Worm (Caenorhabditis elegans): ENCODE measurements around the gene hlh-8.

The hlh-8 gene

ce11 chrX:8083919-8084318, 32.3 kb upstream of the hlh-8 start, which contains the start of gene K07E3.4 (continued):
- TF ChIP-seq R02D3.7 (tag; optimal IDR thresholded peaks at IDR 0.05) (no peak), snpc-1.2 (GFP tag; IDR thresholded peaks at IDR 0.05) (no peak), egl-27 (tag; optimal IDR thresholded peaks at IDR 0.05) (no peak), zfp-3 (GFP tag; conservative IDR thresholded peaks at IDR 0.05) (no peak; the same call in 1 of the 2 replicates), hmg-1.1 (GFP tag; IDR thresholded peaks at IDR 0.05) (no peak), mes-2 (tag; optimal IDR thresholded peaks at IDR 0.05; ENCODE audit: poor library complexity, severe bottlenecking) (peak; percentile 50), daf-12 (tag; optimal IDR thresholded peaks at IDR 0.05) (no peak), lin-1 (GFP tag; IDR thresholded peaks at IDR 0.05) (peak; percentile 43; the same call in 1 of the 2 replicates), mdl-1 (tag; optimal IDR thresholded peaks at IDR 0.05) (peak; percentile 67 to 91), daf-8 (GFP tag; IDR thresholded peaks at IDR 0.05) (no peak), dmd-8 (GFP tag; IDR thresholded peaks at IDR 0.05) (no peak), T20F7.1 (GFP tag; optimal IDR thresholded peaks at IDR 0.05) (peak; percentile 26), ctbp-1 (GFP tag; IDR thresholded peaks at IDR 0.05) (no peak)

ce11 chrX:8084669-8085068, 31.6 kb upstream of the hlh-8 start:
- TF ChIP-seq daf-16 (GFP tag; optimal IDR thresholded peaks at IDR 0.05) = no peak
- TF ChIP-seq daf-16 (tag; optimal IDR thresholded peaks at IDR 0.05) = peak; percentile 2
- peak; percentile 97 for TF ChIP-seq aha-1 (tag)
- TF ChIP-seq ceh-82 (tag; optimal IDR thresholded peaks at IDR 0.05) = no peak
- TF ChIP-seq nhr-28 (tag; optimal IDR thresholded peaks at IDR 0.05) = peak; percentile 16
- no peak for TF ChIP-seq lin-1 (GFP tag; IDR thresholded peaks at IDR 0.05)
- no peak for TF ChIP-seq F26F4.8 (GFP tag; conservative IDR thresholded peaks at IDR 0.05)

ce11 chrX:8086450-8086724, 29.9 kb upstream of the hlh-8 start, which contains the start of gene dao-3:
Gene dao-3, minus strand, starts transcription at chrX:8086550.
- no peak for TF ChIP-seq ceh-32 (tag; optimal IDR thresholded peaks at IDR 0.05; ENCODE audit: poor library complexity)
- TF ChIP-seq T26A8.4 (GFP tag; IDR thresholded peaks at IDR 0.05) = no peak
- no peak for TF ChIP-seq attf-4 (tag; optimal IDR thresholded peaks at IDR 0.05)
- TF ChIP-seq daf-8 (GFP tag; IDR thresholded peaks at IDR 0.05) = no peak
- no peak for TF ChIP-seq daf-19 (GFP tag; conservative IDR thresholded peaks at IDR 0.05)
- no peak for TF ChIP-seq F37D6.2 (tag; optimal IDR thresholded peaks at IDR 0.05)

- TF ChIP-seq fkh-10 (GFP tag; optimal IDR thresholded peaks at IDR 0.05) (no peak), dmd-8 (GFP tag; IDR thresholded peaks at IDR 0.05) (no peak), lin-1 (GFP tag; IDR thresholded peaks at IDR 0.05) (no peak), aha-1 (tag) (peak; percentile 87), zip-11 (GFP tag; IDR thresholded peaks at IDR 0.05) (no peak), ceh-28 (tag; optimal IDR thresholded peaks at IDR 0.05) (peak; percentile 18), nhr-76 (tag; optimal IDR thresholded peaks at IDR 0.05) (no peak), R02D3.7 (tag; optimal IDR thresholded peaks at IDR 0.05) (no peak), ceh-82 (tag; optimal IDR thresholded peaks at IDR 0.05) (no peak), sdz-12 (GFP tag; optimal IDR thresholded peaks at IDR 0.05) (no peak), mep-1 (tag; optimal IDR thresholded peaks at IDR 0.05) (peak; percentile 45), lin-13 (GFP tag; optimal IDR thresholded peaks at IDR 0.05) (no peak), daf-16 (GFP tag; optimal IDR thresholded peaks at IDR 0.05) (no peak), daf-16 (tag; optimal IDR thresholded peaks at IDR 0.05) (peak; percentile 87), dmd-6 (GFP tag; IDR thresholded peaks at IDR 0.05) (peak; percentile 22; the same call in 1 of the 2 replicates), unc-62 (GFP tag; optimal IDR thresholded peaks at IDR 0.05 in 1 of 2) (peak in 1 of 2 experiments; percentile 54), unc-62 (tag; optimal IDR thresholded peaks at IDR 0.05) (no peak), zfp-3 (GFP tag; conservative IDR thresholded peaks at IDR 0.05) (peak; percentile 89; the same call in 1 of the 2 replicates), dve-1 (tag; optimal IDR thresholded peaks at IDR 0.05; ENCODE audit: insufficient read depth) (peak; percentile 21), hlh-11 (tag; optimal IDR thresholded peaks at IDR 0.05) (peak; percentile 15), lin-38 (GFP tag; IDR thresholded peaks at IDR 0.05) (peak; percentile 36; the same call in 1 of the 2 replicates), egl-27 (tag; optimal IDR thresholded peaks at IDR 0.05) (no peak), lsy-2 (tag; optimal IDR thresholded peaks at IDR 0.05) (peak in 1 of 2 experiments; percentile 19), T20F7.1 (GFP tag; optimal IDR thresholded peaks at IDR 0.05) (peak; percentile 2), T26A8.4 (GFP tag; IDR thresholded peaks at IDR 0.05) (peak; percentile 47; the same call in 1 of the 2 replicates), nhr-28 (tag; optimal IDR thresholded peaks at IDR 0.05) (peak; percentile 16), ceh-20 (GFP tag; IDR thresholded peaks at IDR 0.05) (0 out of 2 replicates have a peak, but pooled peaks have one; percentile 27), F10B5.3 (tag; optimal IDR thresholded peaks at IDR 0.05) (no peak), spr-1 (tag; optimal IDR thresholded peaks at IDR 0.05) (no peak), pha-4 (GFP tag; IDR thresholded peaks at IDR 0.05) (no peak), pha-4 (tag; optimal IDR thresholded peaks at IDR 0.05) (no peak)
Observed at ce11 chrX:8086725-8087641, 29.3 kb upstream of the hlh-8 start.
